Worm (Caenorhabditis elegans) whole organism, L3 larva: Measurements from ENCODE around the gene ZK673.1.

ENCODE experiments used
- R02D3.7 ChIP-seq: fragments of 150-350 bp; optimal IDR thresholded peaks from 2 replicates; lab custom pipeline; 2014; ENCODE audit warnings: missing biosample characterization, missing genetic modification characterization
- ZK546.5 ChIP-seq: sonication (generic microtip); optimal IDR thresholded peaks from 2 replicates; lab custom pipeline; 2017; ENCODE audit warnings: missing biosample characterization, missing genetic modification characterization
- aly-2 ChIP-seq: fragments of 150-350 bp; optimal IDR thresholded peaks from 2 replicates; lab custom pipeline; 2014; ENCODE audit warnings: missing biosample characterization, missing genetic modification characterization
- ceh-16 ChIP-seq: sonication (generic microtip); optimal IDR thresholded peaks from 2 replicates; lab custom pipeline; 2017; ENCODE audit warnings: missing biosample characterization, missing genetic modification characterization
- ceh-28 ChIP-seq: fragments of 150-350 bp; optimal IDR thresholded peaks from 2 replicates; lab custom pipeline; 2014; ENCODE audit warnings: missing biosample characterization, missing genetic modification reagents, missing genetic modification characterization
- ceh-82 ChIP-seq: fragments of 150-350 bp; optimal IDR thresholded peaks from 2 replicates; lab custom pipeline; 2014; ENCODE audit warnings: missing biosample characterization, missing genetic modification characterization
- daf-12 ChIP-seq: fragments of 150-350 bp; optimal IDR thresholded peaks from 2 replicates; lab custom pipeline; 2014; ENCODE audit warnings: missing biosample characterization, missing genetic modification reagents, missing genetic modification characterization
- egl-27 ChIP-seq: sonication (generic microtip); optimal IDR thresholded peaks from 4 replicates; lab custom pipeline; 2017; ENCODE audit warnings: missing biosample characterization, missing genetic modification reagents, missing genetic modification characterization
- egl-5 ChIP-seq: fragments of 150-350 bp; optimal IDR thresholded peaks from 2 replicates; lab custom pipeline; 2017; ENCODE audit warnings: missing biosample characterization, missing genetic modification reagents, missing genetic modification characterization, inconsistent platforms
- elt-1 ChIP-seq: fragments of 150-350 bp; optimal IDR thresholded peaks from 2 replicates; lab custom pipeline; 2014; ENCODE audit warnings: missing biosample characterization, missing genetic modification characterization
- elt-2 ChIP-seq: sonication (generic microtip); optimal IDR thresholded peaks from 2 replicates; lab custom pipeline; 2016; ENCODE audit warnings: missing genetic modification reagents, mild to moderate bottlenecking, missing genetic modification characterization, missing compliant biosample characterization
- elt-3 ChIP-seq, 3 experiments: fragments of 150-350 bp in 1 of 3; sonication (generic microtip) in 2 of 3; optimal IDR thresholded peaks; 2 replicates in 2 of 3; 4 replicates in 1 of 3; lab custom pipeline; 2014 to 2017; ENCODE audit warnings: missing biosample characterization in 3 of 3, missing genetic modification characterization in 3 of 3
- fkh-2 ChIP-seq: fragments of 150-350 bp; optimal IDR thresholded peaks from 2 replicates; lab custom pipeline; 2014; ENCODE audit warnings: missing biosample characterization, missing genetic modification reagents, missing genetic modification characterization
- fos-1 ChIP-seq: fragments of 150-350 bp; optimal IDR thresholded peaks from 2 replicates; lab custom pipeline; 2014; ENCODE audit warnings: missing biosample characterization, missing genetic modification characterization
- hmg-11 ChIP-seq: sonication (generic microtip); optimal IDR thresholded peaks from 2 replicates; lab custom pipeline; 2016; ENCODE audit warnings: missing genetic modification characterization, missing compliant biosample characterization
- lin-15B ChIP-seq: fragments of 150-350 bp; optimal IDR thresholded peaks from 2 replicates; lab custom pipeline; 2014; ENCODE audit warnings: missing biosample characterization, missing genetic modification characterization
- lin-39 ChIP-seq: fragments of 150-350 bp; optimal IDR thresholded peaks from 2 replicates; lab custom pipeline; 2018; ENCODE audit warnings: missing biosample characterization, missing genetic modification reagents, missing genetic modification characterization
- mdl-1 ChIP-seq: fragments of 150-350 bp; optimal IDR thresholded peaks from 2 replicates; lab custom pipeline; 2014; ENCODE audit warnings: missing biosample characterization, missing genetic modification characterization
- mml-1 ChIP-seq: fragments of 150-350 bp; sonication (generic microtip); optimal IDR thresholded peaks from 3 replicates; lab custom pipeline; 2014; ENCODE audit warnings: missing biosample characterization, missing genetic modification characterization
- nfya-1 ChIP-seq: sonication (generic microtip); optimal IDR thresholded peaks from 2 replicates; lab custom pipeline; 2017; ENCODE audit warnings: missing genetic modification characterization, mild to moderate bottlenecking, missing compliant biosample characterization, antibody characterized with exemption, moderate library complexity; ENCODE audit not compliant: insufficient read depth
- nhr-11 ChIP-seq: fragments of 150-350 bp; optimal IDR thresholded peaks from 2 replicates; lab custom pipeline; 2014; ENCODE audit warnings: missing biosample characterization, missing genetic modification characterization
- nhr-12 ChIP-seq: fragments of 150-350 bp; optimal IDR thresholded peaks from 2 replicates; lab custom pipeline; 2014; ENCODE audit warnings: missing biosample characterization, missing genetic modification characterization
- nhr-23 ChIP-seq: fragments of 150-350 bp; optimal IDR thresholded peaks from 2 replicates; lab custom pipeline; 2014; ENCODE audit warnings: missing biosample characterization, missing genetic modification reagents, missing genetic modification characterization
- nhr-237 ChIP-seq: fragments of 150-350 bp; optimal IDR thresholded peaks from 2 replicates; lab custom pipeline; 2014; ENCODE audit warnings: missing biosample characterization, missing genetic modification characterization
- nhr-25 ChIP-seq: sonication (generic microtip); optimal IDR thresholded peaks from 2 replicates; lab custom pipeline; 2017; ENCODE audit warnings: missing biosample characterization, missing genetic modification characterization
- nhr-28 ChIP-seq: fragments of 150-350 bp; optimal IDR thresholded peaks from 2 replicates; lab custom pipeline; 2014; ENCODE audit warnings: missing biosample characterization, missing genetic modification characterization
- nhr-43 ChIP-seq: sonication (generic microtip); optimal IDR thresholded peaks from 2 replicates; lab custom pipeline; 2016; ENCODE audit warnings: mild to moderate bottlenecking, missing genetic modification characterization, missing compliant biosample characterization; ENCODE audit not compliant: poor library complexity, severe bottlenecking
- nhr-67 ChIP-seq: fragments of 150-350 bp; optimal IDR thresholded peaks from 2 replicates; lab custom pipeline; 2014; ENCODE audit warnings: missing biosample characterization, missing genetic modification characterization
- nhr-76 ChIP-seq: fragments of 150-350 bp; sonication (generic microtip); optimal IDR thresholded peaks from 5 replicates; lab custom pipeline; 2014; ENCODE audit warnings: missing biosample characterization, missing genetic modification characterization
- nhr-77 ChIP-seq: fragments of 150-350 bp; optimal IDR thresholded peaks from 2 replicates; lab custom pipeline; 2014; ENCODE audit warnings: missing biosample characterization, missing genetic modification characterization
- sea-2 ChIP-seq: fragments of 150-350 bp; sonication (generic microtip); optimal IDR thresholded peaks from 4 replicates; lab custom pipeline; 2014; ENCODE audit warnings: missing biosample characterization, missing genetic modification reagents, missing genetic modification characterization
- skn-1 ChIP-seq: fragments of 150-350 bp; optimal IDR thresholded peaks from 2 replicates; lab custom pipeline; 2014; ENCODE audit warnings: missing biosample characterization, missing genetic modification characterization
- tbx-2 ChIP-seq: sonication (generic microtip); optimal IDR thresholded peaks from 2 replicates; lab custom pipeline; 2016; ENCODE audit warnings: mild to moderate bottlenecking, missing genetic modification characterization, missing compliant biosample characterization
- unc-39 ChIP-seq: sonication (generic microtip); optimal IDR thresholded peaks from 4 replicates; lab custom pipeline; 2017; ENCODE audit warnings: missing biosample characterization, missing genetic modification characterization
- unc-62 ChIP-seq: fragments of 150-350 bp; sonication (generic microtip); optimal IDR thresholded peaks from 4 replicates; lab custom pipeline; 2014; ENCODE audit warnings: missing biosample characterization, missing genetic modification reagents, missing genetic modification characterization
- zag-1 ChIP-seq: fragments of 150-350 bp; optimal IDR thresholded peaks from 2 replicates; lab custom pipeline; 2014; ENCODE audit warnings: missing biosample characterization, missing genetic modification characterization
- ztf-11 ChIP-seq: fragments of 150-350 bp; optimal IDR thresholded peaks from 2 replicates; lab custom pipeline; 2014; ENCODE audit warnings: missing biosample characterization, missing genetic modification characterization

The ZK673.1 gene

ce11 chrII:10464230-10464920 lies 21.4 kb downstream of the ZK673.1 start, which contains the start of the genes ZK673.6 and sdz-37:
Gene ZK673.6 (minus strand): TSS chrII:10464330.
Gene sdz-37 (plus strand): TSS chrII:10464870.
- TF ChIP-seq nhr-11 (tag; lab: Kevin White, UChicago) (no peak), ztf-11 (tag; lab: Kevin White, UChicago) (no peak), egl-5 (no peak), nhr-67 (tag; lab: Kevin White, UChicago) (no peak), nhr-25 (tag; lab: Kevin White, UChicago) (no peak), unc-62 (GFP tag; lab: Kevin White, UChicago) (no peak), elt-3 (tag; optimal IDR thresholded peaks at IDR 0.05; lab: Kevin White, UChicago) (no peak)

- TF ChIP-seq skn-1 (tag; lab: Kevin White, UChicago) (no peak), ZK546.5 (no peak), ceh-82 (tag; lab: Kevin White, UChicago) (no peak), elt-1 (tag; lab: Kevin White, UChicago) (no peak), daf-12 (no peak), ceh-16 (tag; lab: Kevin White, UChicago) (no peak), lin-15B (tag; lab: Kevin White, UChicago) (no peak), ztf-11 (tag; lab: Kevin White, UChicago) (no peak), mdl-1 (tag; lab: Kevin White, UChicago) (no peak), nhr-77 (no peak), fkh-2 (no peak)
- TF ChIP-seq, all 47 proteins: peak for 0
Measured at ce11 chrII:10466552-10466951, 23.6 kb downstream of the ZK673.1 start, which contains the start of gene tnc-2. Gene tnc-2 (plus strand): TSS chrII:10466852.

ce11 chrII:10470159-10470558 lies 27.2 kb downstream of the ZK673.1 start, which contains the start of gene clec-143:
Gene clec-143 (minus strand): TSS chrII:10470297.
- TF ChIP-seq elt-2 (peak; percentile 59), zag-1 (tag; lab: Kevin White, UChicago) (no peak)
- TF ChIP-seq, all 47 proteins: peak for 1

ce11 chrII:10471247-10471646 lies 28.3 kb downstream of the ZK673.1 start, which contains the start of gene ZK666.1:
Gene ZK666.1 (minus strand): TSS chrII:10471347.
- TF ChIP-seq nhr-28 (tag; lab: Kevin White, UChicago) (no peak), nhr-237 (no peak), ZK546.5 (no peak), nhr-23 (no peak), ceh-82 (tag; lab: Kevin White, UChicago) (no peak), nhr-43 (tag; lab: Kevin White, UChicago) (no peak), mdl-1 (tag; lab: Kevin White, UChicago) (no peak), unc-39 (tag; lab: Kevin White, UChicago) (no peak), fos-1 (tag; lab: Kevin White, UChicago) (no peak), ceh-28 (tag; lab: Kevin White, UChicago) (no peak), nhr-76 (tag; lab: Kevin White, UChicago) (no peak), zag-1 (tag; lab: Kevin White, UChicago) (no peak), lin-39 (tag; lab: Kevin White, UChicago) (no peak)

- TF ChIP-seq mdl-1 (tag; lab: Kevin White, UChicago) = no peak
- no peak for TF ChIP-seq mml-1 (tag; lab: Kevin White, UChicago)
- TF ChIP-seq nhr-25 (tag; lab: Kevin White, UChicago) = no peak
- no peak for TF ChIP-seq ztf-11 (tag; lab: Kevin White, UChicago)
- no peak for TF ChIP-seq tbx-2
- no peak for TF ChIP-seq egl-5
- no peak for TF ChIP-seq ceh-82 (tag; lab: Kevin White, UChicago)
- TF ChIP-seq nhr-11 (tag; lab: Kevin White, UChicago) = no peak
- TF ChIP-seq nhr-23 = no peak
- TF ChIP-seq ceh-28 (tag; lab: Kevin White, UChicago) = no peak
- no peak for TF ChIP-seq daf-12
Measured at ce11 chrII:10471790-10472189, 28.8 kb downstream of the ZK673.1 start, which contains the start of gene ZK666.2. Gene ZK666.2 (minus strand): TSS chrII:10471890.

- TF ChIP-seq nhr-12 (tag; lab: Kevin White, UChicago) = no peak
- TF ChIP-seq egl-27 (tag; lab: Kevin White, UChicago) = no peak
- TF ChIP-seq fkh-2 = no peak
- TF ChIP-seq ZK546.5 = no peak
- TF ChIP-seq nfya-1 (tag; lab: Kevin White, UChicago) = no peak
- no peak for TF ChIP-seq R02D3.7 (tag; lab: Kevin White, UChicago)
- no peak for TF ChIP-seq sea-2 (GFP tag; lab: Kevin White, UChicago)
- no peak for TF ChIP-seq mml-1 (tag; lab: Kevin White, UChicago)
- no peak for TF ChIP-seq hmg-11 (tag; lab: Kevin White, UChicago)
- TF ChIP-seq aly-2 (tag; lab: Kevin White, UChicago) = no peak
Measured at ce11 chrII:10476039-10476438, 33.1 kb downstream of the ZK673.1 start, which contains the start of gene clec-58. Gene clec-58 (minus strand): TSS chrII:10476139.
